Fruit fly (Drosophila melanogaster) whole organism, embryonic: ENCODE data around the gene CG10298.

Source experiments
- Ada2b ChIP-seq: fragments of 200-800 bp; sonication (Bioruptor generic); IDR thresholded peaks from 2 replicates; pipeline ENCODE4 v1.3.6; 2022; ENCODE audit warnings: missing biosample characterization, missing genetic modification characterization
- Antp ChIP-seq: fragments of 200-800 bp; sonication (Bioruptor generic); optimal IDR thresholded peaks from 3 replicates; lab custom pipeline; 2016; ENCODE audit warnings: missing biosample characterization, missing genetic modification characterization
- BEAF-32 ChIP-seq: fragments of 200-800 bp; sonication (Bioruptor generic); optimal IDR thresholded peaks from 3 replicates; lab custom pipeline; 2017; ENCODE audit warnings: missing biosample characterization, missing genetic modification characterization, mild to moderate bottlenecking, moderate library complexity, missing genetic modification reagents
- Bteb2 ChIP-seq: fragments of 200-800 bp; sonication (Bioruptor generic); optimal IDR thresholded peaks from 2 replicates; lab custom pipeline; 2016; ENCODE audit warnings: missing biosample characterization, missing genetic modification characterization
- CG10366 ChIP-seq: fragments of 200-800 bp; sonication (Bioruptor generic); IDR thresholded peaks from 2 replicates; pipeline ENCODE4 v1.3.6; 2022; ENCODE audit warnings: missing biosample characterization, missing genetic modification characterization
- CG11093 ChIP-seq: fragments of 200-800 bp; sonication (Bioruptor generic); IDR thresholded peaks from 3 replicates; pipeline ENCODE4 v1.3.6; 2022; ENCODE audit warnings: missing biosample characterization, missing genetic modification characterization
- CG12155 ChIP-seq: fragments of 200-800 bp; sonication (Bioruptor generic); optimal IDR thresholded peaks from 3 replicates; lab custom pipeline; 2016; ENCODE audit warnings: missing biosample characterization, missing genetic modification characterization
- CG12942 ChIP-seq: fragments of 200-800 bp; sonication (Bioruptor generic); optimal IDR thresholded peaks from 3 replicates; lab custom pipeline; 2016; ENCODE audit warnings: missing biosample characterization, missing genetic modification characterization
- CG13123 ChIP-seq: fragments of 200-800 bp; sonication (Bioruptor generic); optimal IDR thresholded peaks from 2 replicates; lab custom pipeline; 2016; ENCODE audit warnings: missing biosample characterization, missing genetic modification characterization
- CG13424 ChIP-seq: fragments of 200-800 bp; sonication (Bioruptor generic); optimal IDR thresholded peaks from 2 replicates; lab custom pipeline; 2019; ENCODE audit warnings: missing biosample characterization, mild to moderate bottlenecking, missing genetic modification characterization, moderate library complexity
- CG14667 ChIP-seq: fragments of 200-800 bp; sonication (Bioruptor generic); IDR thresholded peaks from 2 replicates; pipeline ENCODE4 v1.3.6; 2022; ENCODE audit warnings: missing biosample characterization, missing genetic modification characterization
- CG15696 ChIP-seq: fragments of 200-800 bp; sonication (Bioruptor generic); optimal IDR thresholded peaks from 2 replicates; lab custom pipeline; 2019; ENCODE audit warnings: missing biosample characterization, mild to moderate bottlenecking, missing genetic modification characterization, moderate library complexity
- CG2202 ChIP-seq: fragments of 200-800 bp; sonication (Bioruptor generic); optimal IDR thresholded peaks from 2 replicates; lab custom pipeline; 2018; ENCODE audit warnings: missing biosample characterization, mild to moderate bottlenecking, missing genetic modification characterization
- CG2712 ChIP-seq: fragments of 200-800 bp; optimal IDR thresholded peaks from 3 replicates; lab custom pipeline; 2019; ENCODE audit warnings: missing biosample characterization, mild to moderate bottlenecking, missing genetic modification characterization, moderate library complexity
- CG32532 ChIP-seq: fragments of 200-800 bp; sonication (Bioruptor generic); IDR thresholded peaks from 2 replicates; pipeline ENCODE4 v1.3.6; 2022; ENCODE audit warnings: missing biosample characterization, missing genetic modification characterization
- CG32772 ChIP-seq: fragments of 200-800 bp; sonication (Bioruptor generic); IDR thresholded peaks from 2 replicates; pipeline ENCODE4 v1.3.6; 2022; ENCODE audit warnings: missing biosample characterization, missing genetic modification characterization
- CG33213 ChIP-seq: fragments of 200-800 bp; sonication (Bioruptor generic); optimal IDR thresholded peaks from 3 replicates; lab custom pipeline; 2016; ENCODE audit warnings: missing biosample characterization, missing genetic modification characterization
- CG4424 ChIP-seq: fragments of 200-800 bp; sonication (Bioruptor generic); optimal IDR thresholded peaks from 3 replicates; lab custom pipeline; 2016; ENCODE audit warnings: missing biosample characterization, missing genetic modification characterization
- CG4730 ChIP-seq: fragments of 200-800 bp; sonication (Bioruptor generic); IDR thresholded peaks from 2 replicates; pipeline ENCODE4 v1.3.6; 2022; ENCODE audit warnings: missing biosample characterization, missing genetic modification characterization
- CG8290 ChIP-seq, 3 experiments: fragments of 200-800 bp; sonication (Bioruptor generic); optimal IDR thresholded peaks; 2 replicates each; lab custom pipeline; 2016 to 2019; ENCODE audit warnings: missing biosample characterization in 3 of 3, missing genetic modification characterization in 3 of 3, mild to moderate bottlenecking in 2 of 3, moderate library complexity in 1 of 3
- CG8388 ChIP-seq: fragments of 200-800 bp; sonication (Bioruptor generic); optimal IDR thresholded peaks from 2 replicates; lab custom pipeline; 2019; ENCODE audit warnings: missing biosample characterization, mild to moderate bottlenecking, missing genetic modification characterization, moderate library complexity
- CG9215 ChIP-seq: fragments of 200-800 bp; sonication (Bioruptor generic); IDR thresholded peaks from 2 replicates; pipeline ENCODE4 v1.3.6; 2022; ENCODE audit warnings: missing biosample characterization, missing genetic modification characterization
- CG9932 ChIP-seq: fragments of 200-800 bp; sonication (Bioruptor generic); IDR thresholded peaks from 2 replicates; pipeline ENCODE4 v1.3.6; 2022; ENCODE audit warnings: missing biosample characterization, missing genetic modification characterization
- CkIIα-i1 ChIP-seq: fragments of 200-800 bp; sonication (Bioruptor generic); IDR thresholded peaks from 2 replicates; pipeline ENCODE4 v1.3.6; 2022; ENCODE audit warnings: missing biosample characterization, missing genetic modification characterization
- D ChIP-seq, 2 experiments: fragments of 200-800 bp in 1 of 2; fragments of >200 bp in 1 of 2; sonication (Bioruptor generic) in 1 of 2; optimal IDR thresholded peaks; 2 replicates in 1 of 2; 3 replicates in 1 of 2; lab custom pipeline; 2017; ENCODE audit warnings: mild to moderate bottlenecking in 1 of 2, missing biosample characterization in 1 of 2, missing genetic modification characterization in 1 of 2, missing genetic modification reagents in 1 of 2
- Doc2 ChIP-seq: fragments of 200-800 bp; sonication (Bioruptor generic); IDR thresholded peaks from 2 replicates; pipeline ENCODE4 v1.3.6; 2022; ENCODE audit warnings: missing biosample characterization, missing genetic modification characterization
- Doc3 ChIP-seq: fragments of 200-800 bp; sonication (Bioruptor generic); IDR thresholded peaks from 3 replicates; pipeline ENCODE4 v1.3.6; 2022; ENCODE audit warnings: missing biosample characterization, missing genetic modification characterization; ENCODE audit not compliant: partially characterized antibody
- Dref ChIP-seq: fragments of 200-800 bp; sonication (Bioruptor generic); IDR thresholded peaks from 2 replicates; pipeline ENCODE4 v1.3.6; 2022; ENCODE audit warnings: missing biosample characterization, missing genetic modification characterization
- Ets65A ChIP-seq: fragments of 200-800 bp; sonication (Bioruptor generic); peaks from one replicate; lab custom pipeline; 2016; ENCODE audit warnings: missing biosample characterization, missing genetic modification characterization
- H15 ChIP-seq: fragments of 200-800 bp; sonication (Bioruptor generic); IDR thresholded peaks from 3 replicates; pipeline ENCODE4 v1.3.6; 2022; ENCODE audit warnings: missing biosample characterization, missing genetic modification characterization
- Hsf ChIP-seq: fragments of 200-800 bp; sonication (Bioruptor generic); optimal IDR thresholded peaks from 3 replicates; lab custom pipeline; 2016; ENCODE audit warnings: missing biosample characterization, missing genetic modification characterization
- Lhr ChIP-seq: fragments of 200-800 bp; sonication (Bioruptor generic); optimal IDR thresholded peaks from 3 replicates; lab custom pipeline; 2017; ENCODE audit warnings: mild to moderate bottlenecking, missing biosample characterization, missing genetic modification reagents, missing genetic modification characterization
- Six4 ChIP-seq: fragments of 200-800 bp; sonication (Bioruptor generic); optimal IDR thresholded peaks from 2 replicates; lab custom pipeline; 2016; ENCODE audit warnings: missing biosample characterization, missing genetic modification characterization
- Tbp ChIP-seq: fragments of >200 bp; optimal IDR thresholded peaks from 2 replicates; lab custom pipeline; 2018; ENCODE audit warnings: missing biosample characterization, missing genetic modification characterization
- Xbp1 ChIP-seq: fragments of 200-800 bp; sonication (Bioruptor generic); optimal IDR thresholded peaks from 3 replicates; lab custom pipeline; 2016; ENCODE audit warnings: missing biosample characterization, mild to moderate bottlenecking, missing genetic modification characterization
- amos ChIP-seq: fragments of 200-800 bp; sonication (Bioruptor generic); IDR thresholded peaks from 2 replicates; pipeline ENCODE4 v1.3.6; 2022; ENCODE audit warnings: missing biosample characterization, missing genetic modification characterization; ENCODE audit not compliant: partially characterized antibody
- ase ChIP-seq: fragments of 200-800 bp; sonication (Bioruptor generic); IDR thresholded peaks from 3 replicates; pipeline ENCODE4 v1.3.6; 2022; ENCODE audit warnings: missing biosample characterization, missing genetic modification characterization
- br ChIP-seq: fragments of >200 bp; optimal IDR thresholded peaks from 2 replicates; lab custom pipeline; 2017
- caup ChIP-seq: fragments of 200-800 bp; sonication (Bioruptor generic); optimal IDR thresholded peaks from 3 replicates; lab custom pipeline; 2017; ENCODE audit warnings: missing biosample characterization, mild to moderate bottlenecking, missing genetic modification characterization, moderate library complexity; ENCODE audit not compliant: severe bottlenecking
- croc ChIP-seq: fragments of 200-800 bp; sonication (Bioruptor generic); conservative IDR thresholded peaks from 3 replicates; pipeline ENCODE4 v1.3.6; 2022; ENCODE audit warnings: missing biosample characterization, missing genetic modification characterization
- danr ChIP-seq: fragments of 200-800 bp; sonication (Bioruptor generic); IDR thresholded peaks from 2 replicates; pipeline ENCODE4 v1.3.6; 2022; ENCODE audit warnings: missing biosample characterization, missing genetic modification characterization
- ftz-f1 ChIP-seq: fragments of 200-800 bp; sonication (Bioruptor generic); optimal IDR thresholded peaks from 2 replicates; lab custom pipeline; 2016; ENCODE audit warnings: missing biosample characterization, missing genetic modification characterization
- gcm2 ChIP-seq: fragments of 200-800 bp; sonication (Bioruptor generic); optimal IDR thresholded peaks from 2 replicates; lab custom pipeline; 2016; ENCODE audit warnings: missing biosample characterization, missing genetic modification characterization
- mam ChIP-seq: fragments of 200-800 bp; sonication (Bioruptor generic); optimal IDR thresholded peaks from 3 replicates; lab custom pipeline; 2016; ENCODE audit warnings: missing biosample characterization, missing genetic modification characterization
- pros ChIP-seq: fragments of 200-800 bp; sonication (Bioruptor generic); optimal IDR thresholded peaks from 3 replicates; lab custom pipeline; 2019; ENCODE audit warnings: missing biosample characterization, mild to moderate bottlenecking, missing genetic modification characterization, moderate library complexity
- slbo ChIP-seq: fragments of 200-800 bp; sonication (Bioruptor generic); IDR thresholded peaks from 2 replicates; pipeline ENCODE4 v1.3.6; 2022; ENCODE audit warnings: missing biosample characterization, missing genetic modification characterization
- slou ChIP-seq: fragments of 200-800 bp; sonication (Bioruptor generic); optimal IDR thresholded peaks from 3 replicates; lab custom pipeline; 2016; ENCODE audit warnings: missing biosample characterization, missing genetic modification characterization
- trem ChIP-seq: fragments of 200-800 bp; optimal IDR thresholded peaks from 3 replicates; lab custom pipeline; 2019; ENCODE audit warnings: missing biosample characterization, mild to moderate bottlenecking, missing genetic modification characterization, moderate library complexity
- unc-4 ChIP-seq: fragments of 200-800 bp; sonication (Bioruptor generic); IDR thresholded peaks from 2 replicates; pipeline ENCODE4 v1.3.6; 2022; ENCODE audit warnings: missing biosample characterization, missing genetic modification characterization; ENCODE audit not compliant: partially characterized antibody
- zen2 ChIP-seq: fragments of 200-800 bp; sonication (Bioruptor generic); IDR thresholded peaks from 3 replicates; pipeline ENCODE4 v1.3.6; 2022; ENCODE audit warnings: missing biosample characterization, missing genetic modification characterization; ENCODE audit not compliant: partially characterized antibody

CG10298 gene

dm6 chr3R:6368100-6368499, 25.3 kb downstream of the CG10298 start, which contains the start of gene CG42724 (continued):
- TF ChIP-seq ase (GFP tag; lab: Robert Waterston, UW) (0 out of 3 replicates have a peak, but pooled peaks have one; percentile 38), unc-4 (GFP tag; lab: Robert Waterston, UW) (peak; percentile 29; the same call in 1 of the 2 replicates), slbo (GFP tag; lab: Robert Waterston, UW) (peak; percentile 77), Lhr (GFP tag; lab: Kevin White, UChicago) (peak; percentile 79), CG32772 (GFP tag; lab: Robert Waterston, UW) (peak; percentile 57), D (optimal IDR thresholded peaks at IDR 0.05; lab: Kevin White, UChicago) (peak; percentile 72), D (GFP tag; optimal IDR thresholded peaks at IDR 0.05; lab: Kevin White, UChicago) (no peak), CG2202 (tag; lab: Kevin White, UChicago) (no peak), Hsf (GFP tag; lab: Kevin White, UChicago) (peak; percentile 63), Dref (GFP tag; lab: Robert Waterston, UW) (peak; percentile 79), Tbp (GFP tag; lab: Kevin White, UChicago) (no peak), Bteb2 (GFP tag; lab: Kevin White, UChicago) (peak; percentile 68), br (lab: Kevin White, UChicago) (no peak), H15 (GFP tag; lab: Robert Waterston, UW) (peak; percentile 44; the same call in 1 of the 3 replicates), CG15696 (peak; percentile 8), CG10366 (GFP tag; lab: Robert Waterston, UW) (peak; percentile 29; the same call in 1 of the 2 replicates), CG14667 (GFP tag; lab: Robert Waterston, UW) (peak; percentile 18; the same call in 1 of the 2 replicates), croc (GFP tag; lab: Robert Waterston, UW) (peak; percentile 35; the same call in 1 of the 3 replicates), CG4730 (GFP tag; lab: Robert Waterston, UW) (peak; percentile 36; the same call in 1 of the 2 replicates), trem (tag; lab: Kevin White, UChicago) (peak; percentile 71), CG4424 (GFP tag; lab: Kevin White, UChicago) (peak; percentile 19), CG12942 (GFP tag; lab: Kevin White, UChicago) (peak; percentile 41), mam (peak; percentile 89), CG9215 (GFP tag; lab: Robert Waterston, UW) (0 out of 2 replicates have a peak, but pooled peaks have one; percentile 43), CkIIα-i1 (GFP tag; lab: Robert Waterston, UW) (no peak), Six4 (peak; percentile 30), CG9932 (GFP tag; lab: Robert Waterston, UW) (peak; percentile 76), Ets65A (GFP tag; lab: Kevin White, UChicago) (peak; percentile 98), Doc2 (GFP tag; lab: Robert Waterston, UW) (no peak), gcm2 (GFP tag; lab: Kevin White, UChicago) (peak; percentile 32), CG32532 (GFP tag; lab: Robert Waterston, UW) (peak; percentile 68), CG33213 (GFP tag; lab: Kevin White, UChicago) (peak; percentile 59), CG11093 (GFP tag; lab: Robert Waterston, UW) (no peak; the same call in 2 of the 3 replicates), CG8388 (GFP tag; lab: Kevin White, UChicago) (no peak), CG2712 (no peak), CG8290 (GFP tag; optimal IDR thresholded peaks at IDR 0.05; lab: Kevin White, UChicago) (peak; percentile 97), CG8290 (tag; optimal IDR thresholded peaks at IDR 0.05; lab: Kevin White, UChicago) (peak; percentile 82 to 96), caup (GFP tag; lab: Kevin White, UChicago) (no peak), Ada2b (peak; percentile 55), CG12155 (GFP tag; lab: Kevin White, UChicago) (peak; percentile 100), CG13123 (GFP tag; lab: Kevin White, UChicago) (peak; percentile 45), CG13424 (tag; lab: Kevin White, UChicago) (peak; percentile 67), amos (GFP tag; lab: Robert Waterston, UW) (peak; percentile 48; the same call in 1 of the 2 replicates), slou (GFP tag; lab: Kevin White, UChicago) (peak; percentile 26), Doc3 (peak; percentile 17; the same call in 1 of the 3 replicates), pros (GFP tag; lab: Kevin White, UChicago) (no peak), zen2 (GFP tag; lab: Robert Waterston, UW) (no peak; the same call in 2 of the 3 replicates), Antp (GFP tag; lab: Kevin White, UChicago) (peak; percentile 78), danr (GFP tag; lab: Robert Waterston, UW) (0 out of 2 replicates have a peak, but pooled peaks have one; percentile 33), Xbp1 (peak; percentile 67), BEAF-32 (peak; percentile 59), ftz-f1 (GFP tag; lab: Kevin White, UChicago) (no peak)
